Fruit fly (Drosophila melanogaster): ENCODE data around the gene Sgs8.
A peak's percentile ranks its signal among the peaks of the same experiment; 100 is the strongest.

Gene Sgs8

DNA sequence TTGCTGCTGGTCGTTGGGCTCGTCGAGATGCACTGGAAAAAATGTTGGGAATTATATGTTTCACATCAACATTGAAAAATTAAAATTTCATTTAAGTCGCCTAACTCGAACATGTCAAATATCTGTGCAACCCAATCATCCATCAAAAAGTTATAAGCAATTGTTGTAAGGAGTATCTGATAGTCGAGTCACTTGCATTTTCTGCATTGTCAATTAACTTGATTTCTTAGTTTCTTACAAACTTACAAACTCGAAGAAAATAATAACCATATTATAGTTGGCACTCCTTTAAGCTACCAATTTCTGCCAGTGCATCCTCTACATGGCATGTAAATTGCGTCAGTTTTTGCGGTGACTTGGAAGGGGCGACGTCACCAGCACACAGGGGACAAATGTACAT lies 26.1 kb downstream of the Sgs8 start (continued):
- TF ChIP-seq Optix (GFP tag; IDR thresholded peaks at IDR 0.05) = no peak
- no peak for TF ChIP-seq BEAF-32 (GFP tag; optimal IDR thresholded peaks at IDR 0.05)
- TF ChIP-seq CG2889 (GFP tag; IDR thresholded peaks at IDR 0.05) = no peak
- TF ChIP-seq Drgx (GFP tag; IDR thresholded peaks at IDR 0.05) = peak; percentile 34; the same call in 1 of the 2 replicates
- no peak for TF ChIP-seq CG11696 (GFP tag; IDR thresholded peaks at IDR 0.05)
- no peak for TF ChIP-seq ro (GFP tag; IDR thresholded peaks at IDR 0.05)
- no peak for TF ChIP-seq ci (GFP tag; IDR thresholded peaks at IDR 0.05)
- no peak for TF ChIP-seq CG3838 (GFP tag; optimal IDR thresholded peaks at IDR 0.05)
- no peak for TF ChIP-seq ash1 (GFP tag; optimal IDR thresholded peaks at IDR 0.05)
- TF ChIP-seq CG15514 (GFP tag; optimal IDR thresholded peaks at IDR 0.05) = peak; percentile 17
- peak in 1 of 2 experiments; percentile 58 for TF ChIP-seq Hr51 (GFP tag; optimal IDR thresholded peaks at IDR 0.05)
- TF ChIP-seq Usf (GFP tag; optimal IDR thresholded peaks at IDR 0.05) = peak; percentile 18
- no peak for TF ChIP-seq slbo (GFP tag; IDR thresholded peaks at IDR 0.05)
- 0 out of 2 replicates have a peak, but pooled peaks have one; percentile 11 for TF ChIP-seq CG32532 (GFP tag; IDR thresholded peaks at IDR 0.05)
- TF ChIP-seq Antp (GFP tag; optimal IDR thresholded peaks at IDR 0.05) = peak; percentile 32
- TF ChIP-seq Dp (GFP tag; optimal IDR thresholded peaks at IDR 0.05) = no peak
- no peak for TF ChIP-seq tll (GFP tag; optimal IDR thresholded peaks at IDR 0.05)
- TF ChIP-seq D19B (GFP tag; optimal IDR thresholded peaks at IDR 0.05) = peak; percentile 33
- no peak for TF ChIP-seq wor (GFP tag; IDR thresholded peaks at IDR 0.05)
- TF ChIP-seq kni (GFP tag; optimal IDR thresholded peaks at IDR 0.05) = no peak
- peak; percentile 38 for TF ChIP-seq CG9437 (GFP tag; optimal IDR thresholded peaks at IDR 0.05)
- no peak for TF ChIP-seq unc-4 (GFP tag; IDR thresholded peaks at IDR 0.05; ENCODE audit: partially characterized antibody)
- no peak for TF ChIP-seq tup (GFP tag; optimal IDR thresholded peaks at IDR 0.05)
- TF ChIP-seq pho (GFP tag; optimal IDR thresholded peaks at IDR 0.05) = no peak
- TF ChIP-seq C15 (GFP tag; IDR thresholded peaks at IDR 0.05) = no peak
- TF ChIP-seq CG4328 (GFP tag; optimal IDR thresholded peaks at IDR 0.05) = no peak
- TF ChIP-seq cad (GFP tag; optimal IDR thresholded peaks at IDR 0.05) = no peak
- TF ChIP-seq Dek (tag; optimal IDR thresholded peaks at IDR 0.05) = no peak
- TF ChIP-seq CG12071 (GFP tag; optimal IDR thresholded peaks at IDR 0.05) = no peak
- no peak for TF ChIP-seq gcm2 (GFP tag; optimal IDR thresholded peaks at IDR 0.05)
- no peak for TF ChIP-seq ap (GFP tag; IDR thresholded peaks at IDR 0.05)
- TF ChIP-seq CG8359 (GFP tag; optimal IDR thresholded peaks at IDR 0.05; ENCODE audit: borderline replicate concordance) = peak; percentile 17
- TF ChIP-seq run (tag; optimal IDR thresholded peaks at IDR 0.05) = no peak
- no peak for TF ChIP-seq fd102C (GFP tag; optimal IDR thresholded peaks at IDR 0.05)
- peak; percentile 2 for TF ChIP-seq Fer3 (tag; optimal IDR thresholded peaks at IDR 0.05)
- peak; percentile 37 for TF ChIP-seq ATbp (GFP tag; optimal IDR thresholded peaks at IDR 0.05)
- TF ChIP-seq lilli (GFP tag; optimal IDR thresholded peaks at IDR 0.05) = peak; percentile 30
- TF ChIP-seq Scr (GFP tag; IDR thresholded peaks at IDR 0.05; ENCODE audit: partially characterized antibody) = no peak
- TF ChIP-seq Nf-YA (GFP tag; IDR thresholded peaks at IDR 0.05) = 0 out of 2 replicates have a peak, but pooled peaks have one; percentile 19
- no peak for TF ChIP-seq CG2875 (GFP tag; optimal IDR thresholded peaks at IDR 0.05)
- TF ChIP-seq CG16815 (GFP tag; optimal IDR thresholded peaks at IDR 0.05) = peak; percentile 11
- TF ChIP-seq gro (GFP tag; optimal IDR thresholded peaks at IDR 0.05) = peak; percentile 5
- TF ChIP-seq E2f1 (GFP tag; IDR thresholded peaks at IDR 0.05) = peak; percentile 43; the same call in 1 of the 2 replicates
- TF ChIP-seq Oaz (GFP tag; IDR thresholded peaks at IDR 0.05) = no peak
- TF ChIP-seq MTF-1 (GFP tag; optimal IDR thresholded peaks at IDR 0.05; ENCODE audit: borderline replicate concordance) = no peak
- no peak for TF ChIP-seq insv (GFP tag; optimal IDR thresholded peaks at IDR 0.05)
- TF ChIP-seq CG12155 (GFP tag; optimal IDR thresholded peaks at IDR 0.05) = peak; percentile 2
- no peak for TF ChIP-seq CG8089 (GFP tag; optimal IDR thresholded peaks at IDR 0.05)
- peak; percentile 33 for TF ChIP-seq org-1 (GFP tag; optimal IDR thresholded peaks at IDR 0.05)
- TF ChIP-seq CG11456 (GFP tag; IDR thresholded peaks at IDR 0.05) = no peak
- TF ChIP-seq CG3281 (GFP tag; optimal IDR thresholded peaks at IDR 0.05) = peak; percentile 23
